Fruit fly (Drosophila melanogaster) whole organism, prepupa: ENCODE measurements around the gene CG43773.

Experiments used
- CG10669 ChIP-seq: fragments of 200-800 bp; sonication (Bioruptor generic); optimal IDR thresholded peaks from 3 replicates; lab custom pipeline; 2018; ENCODE audit warnings: missing biosample characterization, mild to moderate bottlenecking, missing genetic modification characterization, moderate library complexity
- CG11294 ChIP-seq: fragments of 200-800 bp; sonication (Bioruptor generic); IDR thresholded peaks from 2 replicates; pipeline ENCODE4 v1.3.6; 2022; ENCODE audit warnings: missing biosample characterization, missing genetic modification characterization
- CG11902 ChIP-seq: fragments of 200-800 bp; sonication (Bioruptor generic); optimal IDR thresholded peaks from 3 replicates; lab custom pipeline; 2016; ENCODE audit warnings: missing biosample characterization, missing genetic modification characterization
- CG31627 ChIP-seq: fragments of 200-800 bp; sonication (Bioruptor generic); optimal IDR thresholded peaks from 3 replicates; lab custom pipeline; 2016; ENCODE audit warnings: missing biosample characterization, missing genetic modification characterization
- CG32006 ChIP-seq: fragments of 200-800 bp; sonication (Bioruptor generic); optimal IDR thresholded peaks from 3 replicates; lab custom pipeline; 2017; ENCODE audit warnings: missing biosample characterization, mild to moderate bottlenecking, missing genetic modification characterization
- CG4318 ChIP-seq: fragments of 200-800 bp; sonication (Bioruptor generic); optimal IDR thresholded peaks from 3 replicates; lab custom pipeline; 2017; ENCODE audit warnings: missing biosample characterization, mild to moderate bottlenecking, missing genetic modification characterization
- Hr38 ChIP-seq: sonication (Bioruptor generic); optimal IDR thresholded peaks from 2 replicates; lab custom pipeline; 2016; ENCODE audit warnings: missing biosample characterization, missing genetic modification characterization
- OdsH ChIP-seq: fragments of 200-800 bp; sonication (Bioruptor generic); optimal IDR thresholded peaks from 3 replicates; lab custom pipeline; 2016; ENCODE audit warnings: missing biosample characterization, missing genetic modification characterization
- pdm3 ChIP-seq: fragments of 200-800 bp; sonication (Bioruptor generic); optimal IDR thresholded peaks from 3 replicates; lab custom pipeline; 2016; ENCODE audit warnings: missing biosample characterization, missing genetic modification characterization
- svp ChIP-seq: fragments of 200-800 bp; sonication (Bioruptor generic); peaks from one replicate; lab custom pipeline; 2016; ENCODE audit warnings: missing biosample characterization, missing genetic modification characterization

- peak; percentile 70 for TF ChIP-seq CG32006 (GFP tag; lab: Kevin White, UChicago)
- TF ChIP-seq CG31627 (GFP tag; lab: Kevin White, UChicago), result peak; percentile 40
- TF ChIP-seq svp (GFP tag; lab: Kevin White, UChicago), result peak; percentile 76
- no peak for TF ChIP-seq CG11294 (GFP tag; lab: Robert Waterston, UW)
- TF ChIP-seq Hr38, result no peak
- no peak for TF ChIP-seq CG4318
- peak; percentile 13 for TF ChIP-seq CG10669
- peak; percentile 15 for TF ChIP-seq CG11902 (GFP tag; lab: Kevin White, UChicago)
- peak; percentile 72 for TF ChIP-seq OdsH (GFP tag; lab: Kevin White, UChicago)
- peak; percentile 67 for TF ChIP-seq pdm3 (GFP tag; lab: Kevin White, UChicago)
Observed at dm6 chr2L:4054881-4055779, 47.6 kb downstream of the CG43773 start.
